Fruit fly (Drosophila melanogaster) Kc167 (cell line): ENCODE results near the gene Gclm.

Experiments
- Myc ChIP-seq: fragments of >200 bp; optimal IDR thresholded peaks from 2 replicates; lab custom pipeline; 2017; ENCODE audit warnings: missing external identifiers
- Sin3A ChIP-seq: fragments of >200 bp; optimal IDR thresholded peaks from 2 replicates; lab custom pipeline; 2018; ENCODE audit warnings: missing external identifiers
- h ChIP-seq: fragments of >200 bp; optimal IDR thresholded peaks from 3 replicates; lab custom pipeline; 2018; ENCODE audit warnings: missing external identifiers
- insv ChIP-seq: fragments of >200 bp; optimal IDR thresholded peaks from 3 replicates; lab custom pipeline; 2018; ENCODE audit warnings: missing external identifiers
- psq ChIP-seq: fragments of >200 bp; optimal IDR thresholded peaks from 2 replicates; lab custom pipeline; 2017; ENCODE audit warnings: missing external identifiers
- ttk ChIP-seq: sonication (Bioruptor generic); optimal IDR thresholded peaks from 2 replicates; lab custom pipeline; 2017; ENCODE audit warnings: missing external identifiers

The Gclm gene

DNA sequence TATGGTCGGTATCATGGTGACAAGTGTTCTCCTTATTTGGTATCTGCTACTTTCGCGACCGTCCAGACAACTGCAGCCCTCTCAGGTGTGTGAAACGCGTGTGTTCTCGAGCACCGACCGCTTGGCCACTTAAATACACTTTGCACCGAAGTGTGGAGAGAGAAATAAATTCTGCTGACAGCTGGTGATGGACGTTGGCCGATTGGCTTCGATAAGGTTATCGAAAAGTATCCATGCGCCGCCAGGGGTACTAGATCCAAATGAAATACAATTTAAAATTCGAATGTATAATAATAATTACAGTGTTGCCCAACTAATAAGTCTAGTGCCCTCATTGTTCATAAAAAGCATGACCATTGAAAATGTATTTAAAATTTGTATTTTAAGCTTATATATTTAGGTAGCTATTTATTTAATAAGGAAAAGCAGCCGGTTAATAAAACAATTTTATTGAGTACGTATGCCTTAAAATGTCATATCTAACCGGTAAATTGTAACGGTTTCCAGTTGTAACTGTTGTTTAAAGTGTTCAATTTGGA lies at the start of gene Gclm, which contains the start of gene CG17625:
Gene Gclm, minus strand, starts transcription at position 175 of the 539 bp plus-strand sequence.
Gene CG17625, plus strand, starts transcription at position 514 of the 539 bp plus-strand sequence.
- TF ChIP-seq insv (no peak), psq (lab: Kevin White, UChicago) (no peak), h (no peak), Myc (no peak), ttk (lab: Kevin White, UChicago) (no peak), Sin3A (lab: Kevin White, UChicago) (no peak)

DNA sequence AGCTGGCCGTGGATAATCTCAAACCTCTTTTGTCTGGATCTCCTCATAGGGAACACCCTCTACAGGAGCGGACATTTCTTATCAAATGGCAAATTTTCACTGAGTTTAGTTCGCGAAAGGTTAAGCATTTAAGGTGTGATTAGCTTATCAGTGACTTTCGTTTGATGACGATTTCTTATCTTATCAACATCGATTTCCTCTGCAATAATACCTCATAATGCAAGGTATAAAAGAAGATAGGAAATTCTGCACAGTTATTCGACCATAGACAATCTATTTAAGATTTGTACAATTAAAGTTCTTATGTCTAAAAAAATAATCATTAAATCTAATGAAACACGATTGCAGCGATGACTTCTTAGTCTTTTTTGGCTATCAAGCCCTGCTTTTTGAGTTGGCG lies 47.4 kb upstream of the Gclm start, which contains the start of gene Takl2:
Gene Takl2, minus strand, starts transcription at position 101 of the 400 bp plus-strand sequence.
- TF ChIP-seq Myc (no peak), ttk (lab: Kevin White, UChicago) (no peak), insv (no peak), h (no peak)

DNA sequence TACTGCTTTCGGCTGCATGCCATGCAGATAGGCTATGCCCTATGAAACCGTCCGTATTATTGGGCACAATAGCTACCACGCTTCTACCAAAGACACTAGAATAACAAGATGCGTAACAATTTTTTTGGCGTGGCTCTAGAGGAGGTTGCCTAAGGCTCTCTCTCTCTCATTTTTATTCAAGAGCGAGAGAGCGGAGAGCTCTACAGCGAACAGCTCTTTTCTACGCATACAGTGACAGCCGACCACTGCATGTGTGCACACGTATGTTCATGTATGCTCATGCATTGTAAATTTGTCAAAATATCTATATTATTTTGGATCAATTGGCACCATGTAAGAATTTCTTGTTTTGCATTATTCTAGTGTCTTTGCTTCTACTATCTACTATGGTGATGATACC lies 46.7 kb upstream of the Gclm start:
- TF ChIP-seq Sin3A (lab: Kevin White, UChicago) (no peak), ttk (lab: Kevin White, UChicago) (no peak), insv (no peak), h (no peak), Myc (no peak), psq (lab: Kevin White, UChicago) (no peak)

DNA sequence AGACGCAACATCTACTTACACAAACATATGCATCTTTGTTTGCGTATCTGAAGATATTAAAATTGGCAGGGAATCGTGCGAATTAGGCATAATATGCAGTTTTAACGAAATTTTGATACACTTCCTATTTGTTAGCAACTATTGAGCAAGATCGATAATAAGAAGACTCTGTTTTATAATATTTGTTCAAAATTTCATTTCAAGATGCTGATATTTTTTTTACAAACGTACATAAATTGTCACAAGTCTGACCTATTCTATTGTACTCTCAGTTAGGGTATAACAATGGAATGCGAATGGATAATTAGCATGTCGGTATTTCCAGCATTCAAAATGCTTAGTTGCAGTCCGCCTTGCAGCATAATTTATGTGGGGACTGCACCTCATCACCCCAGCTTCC lies 41.5 kb upstream of the Gclm start:
- TF ChIP-seq h (no peak), Myc (no peak), Sin3A (lab: Kevin White, UChicago) (no peak), insv (no peak), psq (lab: Kevin White, UChicago) (no peak), ttk (lab: Kevin White, UChicago) (no peak)

DNA sequence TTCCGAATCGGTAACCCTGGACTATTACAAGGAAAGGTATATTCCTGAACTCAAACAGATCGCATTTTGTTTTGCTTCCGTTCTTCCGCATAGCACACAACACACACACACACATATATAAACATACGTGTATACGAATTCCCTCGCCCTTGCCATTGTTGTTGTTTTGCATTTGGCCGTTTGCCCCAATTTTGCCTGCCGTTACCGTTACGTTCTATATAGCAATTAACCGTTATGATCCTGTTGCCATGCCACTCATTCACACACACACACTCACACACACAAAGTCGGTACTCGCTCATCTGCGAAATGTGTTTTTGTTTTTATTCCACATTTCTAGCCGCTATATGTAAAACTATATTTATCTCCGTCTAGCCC lies 41.1 kb upstream of the Gclm start:
- TF ChIP-seq ttk (lab: Kevin White, UChicago) (no peak), insv (no peak), Myc (no peak), psq (lab: Kevin White, UChicago) (no peak), h (no peak), Sin3A (lab: Kevin White, UChicago) (no peak)

DNA sequence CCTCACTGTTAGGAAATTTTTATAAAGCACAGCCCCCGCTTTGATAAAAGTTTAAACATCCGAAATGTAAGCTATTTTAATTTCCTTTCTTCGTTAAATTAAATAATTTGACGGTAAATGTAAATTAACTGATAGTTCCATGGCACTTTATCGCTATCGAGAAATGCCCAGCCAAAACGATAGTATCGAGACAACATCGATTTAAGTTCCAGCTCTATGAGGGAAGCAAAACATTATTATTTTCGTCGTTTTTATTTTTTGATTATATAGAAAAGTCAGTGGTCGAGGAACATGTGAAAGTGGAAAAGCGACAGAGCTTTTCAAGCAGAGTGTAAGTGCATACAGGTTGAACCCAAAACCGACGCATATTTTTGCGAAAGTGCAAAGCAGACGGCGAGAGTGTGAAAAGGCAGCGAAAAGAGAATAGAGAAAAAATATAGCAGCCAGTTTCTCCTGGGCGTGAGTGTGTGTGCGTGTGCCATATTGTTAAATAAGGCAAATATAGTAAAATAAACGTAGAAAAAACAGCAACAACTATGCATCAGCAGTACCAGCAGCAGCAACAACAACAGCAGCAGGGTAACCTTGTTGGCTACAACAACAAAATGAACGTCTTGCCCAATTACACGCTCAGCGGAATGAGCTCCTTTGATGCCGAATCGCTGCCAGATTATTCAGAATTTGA lies 40.6 kb upstream of the Gclm start, which contains the start of gene CG45049:
Gene CG45049, plus strand, starts transcription at position 197 of the 685 bp plus-strand sequence.
- TF ChIP-seq insv (no peak), Sin3A (lab: Kevin White, UChicago) (no peak), psq (lab: Kevin White, UChicago) (no peak), h (no peak)

DNA sequence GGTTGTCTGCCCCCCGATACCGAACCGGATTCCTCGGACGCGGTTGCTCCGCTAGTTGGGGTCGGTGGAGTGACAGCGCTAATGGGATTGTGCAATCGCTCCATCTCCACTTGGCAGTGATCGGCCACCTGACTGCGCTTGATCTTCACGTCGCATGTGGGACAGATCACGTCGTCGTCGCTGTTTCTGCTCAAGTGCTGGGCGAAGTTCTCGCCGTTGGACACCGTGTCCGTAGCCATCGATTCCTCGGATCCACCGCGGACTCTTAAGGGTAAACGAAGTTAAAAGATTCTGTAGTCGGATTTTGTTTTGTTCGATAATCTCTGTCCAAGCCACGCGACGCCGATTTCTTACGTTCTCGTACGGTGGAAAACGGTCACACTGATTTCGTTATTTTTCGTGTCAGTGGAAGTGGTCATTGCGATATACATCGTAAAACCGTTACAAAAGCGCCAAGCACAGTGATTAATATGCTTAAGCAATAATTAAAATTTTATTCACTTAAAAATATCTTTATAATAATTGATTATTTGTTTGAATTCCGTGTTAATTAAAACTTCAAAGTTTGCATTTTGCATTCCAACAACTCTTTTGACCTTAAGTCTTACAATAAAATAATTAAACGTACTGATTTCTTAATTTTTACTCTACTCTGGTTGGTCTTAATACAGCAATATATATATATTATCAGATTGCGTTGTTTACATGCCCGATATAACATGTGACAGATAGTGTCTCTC lies 39.9 kb upstream of the Gclm start, which contains the start of gene RNF220:
Gene RNF220, minus strand, starts transcription at position 384 of the 740 bp plus-strand sequence.
- TF ChIP-seq h (no peak), psq (lab: Kevin White, UChicago) (peak; percentile 73)

DNA sequence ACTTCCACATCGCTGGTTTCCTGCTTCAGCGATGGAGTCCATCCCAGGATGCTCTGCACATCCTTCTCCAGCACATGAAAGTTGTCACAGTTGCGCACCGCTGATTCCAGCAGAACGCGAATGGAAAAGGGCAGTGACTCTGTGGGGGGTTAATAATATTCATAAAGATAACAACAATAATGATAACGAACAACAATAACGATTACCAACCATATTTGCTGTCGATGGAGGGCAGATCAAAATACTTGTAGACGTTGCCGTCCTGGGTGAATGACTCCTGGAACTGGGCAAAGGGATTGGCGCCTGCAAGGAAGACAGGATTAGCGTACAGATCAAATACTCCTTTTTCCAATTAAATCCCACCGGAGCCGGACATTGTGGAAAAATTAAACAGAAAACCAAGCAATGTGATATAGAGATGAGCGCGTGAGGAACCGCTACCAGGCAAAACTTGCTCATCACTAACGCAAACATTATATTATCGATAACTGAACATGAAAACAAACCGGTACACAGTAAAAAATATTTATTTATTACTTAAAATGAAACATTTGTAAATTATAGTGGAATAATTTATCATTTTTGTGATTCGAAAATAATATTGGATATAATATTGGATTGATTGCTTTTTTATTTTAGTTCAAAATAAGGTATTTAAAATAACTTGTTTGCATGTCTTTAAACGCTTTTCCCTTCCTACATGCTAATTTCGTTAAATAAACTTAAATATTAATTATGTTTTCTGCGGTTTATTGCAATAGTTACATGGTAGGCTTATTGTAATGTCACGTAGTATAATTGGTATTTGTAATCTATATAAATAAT lies 38.1 kb upstream of the Gclm start, which contains the start of gene Irp-1A:
Gene Irp-1A, minus strand, starts transcription at position 439 of the 825 bp plus-strand sequence.
- no peak for TF ChIP-seq h
- TF ChIP-seq Myc = no peak
- no peak for TF ChIP-seq Sin3A (lab: Kevin White, UChicago)

DNA sequence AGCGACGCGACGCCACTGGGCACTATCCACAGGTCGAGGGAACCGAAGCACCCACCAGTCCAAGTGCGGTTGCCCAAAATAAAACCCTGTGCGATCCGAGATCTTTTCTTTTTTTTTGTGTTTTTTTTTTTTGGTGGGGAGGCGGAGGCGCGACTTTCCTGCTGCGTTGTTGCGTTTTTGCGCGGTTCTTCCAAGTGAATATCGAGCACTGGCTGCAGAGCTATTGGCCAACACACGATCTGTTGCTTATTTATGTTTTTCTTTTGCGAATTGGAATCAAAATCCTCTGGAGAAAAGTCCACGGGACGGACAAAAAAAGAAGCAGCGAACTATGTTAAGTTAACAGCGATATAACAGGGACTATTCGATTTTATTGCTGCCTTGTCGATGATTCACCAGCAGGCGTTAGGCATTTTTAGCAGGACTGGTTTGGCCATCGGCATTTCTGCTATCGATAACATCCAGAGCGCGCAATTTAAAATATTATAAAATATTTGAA lies 34.5 kb upstream of the Gclm start, which contains the start of gene wge:
Gene wge, minus strand, starts transcription at position 343 of the 499 bp plus-strand sequence.
- TF ChIP-seq ttk (lab: Kevin White, UChicago) = no peak
- TF ChIP-seq psq (lab: Kevin White, UChicago) = peak; percentile 23

DNA sequence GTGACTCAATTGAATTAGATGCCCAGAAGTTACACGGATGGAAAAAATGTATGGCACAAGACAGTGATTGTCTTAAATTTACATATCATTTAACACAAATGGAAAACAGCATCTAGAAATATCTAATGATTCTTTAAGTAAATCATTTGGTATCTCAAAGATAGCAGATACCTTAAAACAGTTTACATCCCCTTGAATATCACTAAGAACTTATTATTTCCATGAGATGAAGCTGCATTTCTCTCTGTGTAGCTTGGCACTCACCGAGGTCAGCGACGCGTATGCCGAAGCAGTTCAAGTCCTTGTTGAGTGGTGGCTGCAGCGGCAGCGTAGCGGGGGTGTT lies 33.3 kb upstream of the Gclm start:
- TF ChIP-seq psq (lab: Kevin White, UChicago) (no peak), Sin3A (lab: Kevin White, UChicago) (no peak), h (no peak), Myc (no peak), ttk (lab: Kevin White, UChicago) (no peak), insv (no peak)

DNA sequence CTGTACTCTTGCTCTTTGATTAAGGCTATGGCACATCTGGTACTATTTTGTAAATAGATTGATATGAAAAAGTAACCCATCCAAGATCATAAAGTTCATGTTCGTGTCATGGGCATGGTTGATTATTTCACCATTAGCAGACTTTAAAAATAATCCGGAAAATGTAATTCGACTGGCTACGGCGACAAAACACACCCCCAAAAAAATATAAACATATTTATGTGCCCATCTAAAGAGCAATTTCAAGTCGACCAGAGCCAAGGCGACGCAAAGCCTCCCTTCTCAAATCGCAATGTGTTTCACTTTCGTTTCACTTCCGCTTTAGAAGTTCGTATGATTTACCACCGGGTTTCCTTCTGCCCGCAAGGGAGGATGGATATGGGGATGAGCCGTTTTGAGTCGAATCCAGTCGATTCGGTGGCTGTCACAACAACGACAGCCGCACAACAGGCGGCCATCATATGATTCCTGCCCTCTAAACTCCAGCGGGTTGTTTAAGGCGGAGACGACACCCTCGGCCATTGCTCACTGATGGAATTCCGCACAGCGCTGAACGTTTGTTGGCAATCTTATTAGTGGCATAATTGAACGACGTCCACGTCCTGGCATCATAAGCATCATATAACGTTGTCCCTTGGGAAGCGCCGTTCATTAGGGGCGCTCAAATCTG lies 32.8 kb upstream of the Gclm start:
- TF ChIP-seq ttk (lab: Kevin White, UChicago) (no peak), Myc (no peak), h (no peak), insv (no peak), psq (lab: Kevin White, UChicago) (no peak), Sin3A (lab: Kevin White, UChicago) (no peak)

DNA sequence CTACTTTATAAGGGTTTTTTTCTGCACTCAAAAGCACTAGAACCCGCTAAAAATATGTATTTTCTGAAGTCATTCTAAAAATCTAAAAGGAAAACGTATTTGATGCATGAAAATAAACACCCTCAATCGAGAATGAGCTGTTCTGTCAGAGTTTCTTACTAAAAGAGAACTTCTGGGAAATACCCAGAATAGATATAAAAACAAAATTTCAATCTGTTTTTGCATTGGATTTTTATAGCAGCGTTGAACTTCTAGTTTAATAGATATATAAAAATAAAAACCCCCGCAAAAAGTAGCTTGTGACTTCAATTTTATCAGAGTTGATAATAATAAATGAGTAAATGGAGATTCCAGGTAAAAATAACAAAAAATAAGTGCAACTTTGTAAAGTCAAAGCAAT lies 32.1 kb upstream of the Gclm start:
- no peak for TF ChIP-seq Sin3A (lab: Kevin White, UChicago)
- no peak for TF ChIP-seq psq (lab: Kevin White, UChicago)
- TF ChIP-seq h = no peak
- TF ChIP-seq ttk (lab: Kevin White, UChicago) = no peak
- TF ChIP-seq Myc = no peak
- TF ChIP-seq insv = no peak
